Worm (Caenorhabditis elegans) whole organism, late embryonic: ENCODE measurements around the gene nhr-134.

Experiments
- C38D4.7 ChIP-seq: fragments of 200-800 bp; sonication (Bioruptor generic); optimal IDR thresholded peaks from 2 replicates; lab custom pipeline; 2018; ENCODE audit warnings: mild to moderate bottlenecking, missing genetic modification characterization, moderate library complexity, missing compliant biosample characterization
- F13H6.1 ChIP-seq: sonication (generic microtip); optimal IDR thresholded peaks from 2 replicates; lab custom pipeline; 2016; ENCODE audit warnings: missing genetic modification characterization, missing compliant biosample characterization
- ama-1 ChIP-seq: fragments of 150-350 bp; optimal IDR thresholded peaks from 2 replicates; lab custom pipeline; 2014
- ceh-18 ChIP-seq: sonication (generic microtip); optimal IDR thresholded peaks from 2 replicates; lab custom pipeline; 2016; ENCODE audit warnings: missing genetic modification characterization, missing compliant biosample characterization
- ceh-19 ChIP-seq: fragments of 200-800 bp; sonication (Bioruptor generic); optimal IDR thresholded peaks from 2 replicates; lab custom pipeline; 2018; ENCODE audit warnings: mild to moderate bottlenecking, missing genetic modification characterization, missing compliant biosample characterization
- ceh-45 ChIP-seq: fragments of 200-800 bp; sonication (Bioruptor generic); IDR thresholded peaks from 2 replicates; pipeline ENCODE4 v1.3.6; 2022; ENCODE audit warnings: missing genetic modification reagents, missing genetic modification characterization, missing compliant biosample characterization
- dve-1 ChIP-seq: sonication (generic microtip); optimal IDR thresholded peaks from 2 replicates; lab custom pipeline; 2017; ENCODE audit warnings: antibody characterized with exemption, mild to moderate bottlenecking, missing genetic modification characterization, missing compliant biosample characterization
- eyg-1 ChIP-seq: sonication (generic microtip); optimal IDR thresholded peaks from 2 replicates; lab custom pipeline; 2016; ENCODE audit warnings: missing genotype, missing genetic modification characterization, missing compliant biosample characterization
- lin-11 ChIP-seq: fragments of 200-800 bp; sonication (Bioruptor generic); optimal IDR thresholded peaks from 2 replicates; lab custom pipeline; 2018; ENCODE audit warnings: mild to moderate bottlenecking, missing genetic modification characterization, missing compliant biosample characterization
- pqm-1 ChIP-seq: sonication (generic microtip); optimal IDR thresholded peaks from 2 replicates; lab custom pipeline; 2016; ENCODE audit warnings: missing genetic modification characterization, missing compliant biosample characterization
- rnt-1 ChIP-seq: sonication (generic microtip); optimal IDR thresholded peaks from 2 replicates; lab custom pipeline; 2016; ENCODE audit warnings: missing genetic modification characterization, missing compliant biosample characterization

DNA sequence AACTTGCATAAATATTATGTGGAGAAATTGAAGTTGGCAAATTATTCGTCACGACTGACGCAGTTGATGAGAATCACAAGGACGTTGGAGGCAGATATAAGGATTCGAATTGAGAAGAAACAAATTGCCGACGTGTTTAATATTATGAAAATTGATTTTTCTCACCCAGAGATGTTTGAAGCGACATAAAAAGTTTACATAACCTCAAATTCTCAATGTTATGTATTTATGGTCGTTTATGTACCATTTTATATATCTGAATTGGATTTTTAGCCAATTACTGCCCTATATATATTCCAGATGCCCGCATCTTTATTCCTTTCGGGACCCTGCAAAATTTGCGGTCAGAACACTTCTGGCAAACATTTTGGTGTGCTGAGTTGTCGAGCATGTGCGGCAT lies 2.2 kb upstream of the nhr-134 start, which contains the start of gene nhr-126:
- TF ChIP-seq ceh-45 (GFP tag; lab: Robert Waterston, UW) (no peak), C38D4.7 (no peak), lin-11 (tag; lab: Kevin White, UChicago) (no peak), pqm-1 (tag; lab: Kevin White, UChicago) (no peak), ceh-18 (tag; lab: Kevin White, UChicago) (no peak), ama-1 (lab: Kevin White, UChicago) (no peak), ceh-19 (GFP tag; lab: Kevin White, UChicago) (no peak), rnt-1 (no peak), eyg-1 (no peak), dve-1 (tag; lab: Kevin White, UChicago) (no peak), F13H6.1 (tag; lab: Kevin White, UChicago) (no peak)
